Worm (Caenorhabditis elegans): Measurements from ENCODE around the gene sra-29.

DNA sequence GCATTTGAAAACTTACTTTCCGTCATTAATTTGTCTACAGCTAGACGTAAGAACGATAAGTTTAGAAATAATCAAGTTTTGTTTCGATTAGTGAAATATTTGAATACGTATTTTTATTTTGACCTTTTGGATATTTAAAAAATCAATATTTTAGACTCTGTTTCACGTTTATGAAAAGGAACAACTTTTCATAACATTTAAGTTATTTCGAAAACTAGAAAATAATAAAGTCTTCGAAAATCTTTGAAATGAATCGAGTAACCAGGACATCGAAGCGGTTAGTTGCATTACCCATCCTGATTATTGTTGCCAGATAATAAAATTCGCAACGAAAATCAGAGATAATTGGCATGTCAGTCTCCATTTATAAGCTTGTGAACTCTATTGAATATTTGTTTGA is 5.7 kb upstream of the sra-29 start, which contains the start of gene C56C10.6:
- TF ChIP-seq mab-5 (tag; optimal IDR thresholded peaks at IDR 0.05) (no peak), nhr-77 (tag; optimal IDR thresholded peaks at IDR 0.05) (no peak), snpc-4 (tag; optimal IDR thresholded peaks at IDR 0.05) (no peak), nhr-21 (tag; optimal IDR thresholded peaks at IDR 0.05) (no peak), ceh-82 (tag; optimal IDR thresholded peaks at IDR 0.05) (no peak), crh-2 (tag; optimal IDR thresholded peaks at IDR 0.05) (no peak), nhr-237 (tag; optimal IDR thresholded peaks at IDR 0.05) (no peak), mbf-1 (tag; optimal IDR thresholded peaks at IDR 0.05) (no peak), unc-39 (tag; optimal IDR thresholded peaks at IDR 0.05) (no peak)

Data from whole organism, L2 larva.